Worm (Caenorhabditis elegans) whole organism, L4 larva: ENCODE data around the gene ehn-3.

ENCODE experiments used
- F10B5.3 ChIP-seq: sonication (generic microtip); optimal IDR thresholded peaks from 2 replicates; lab custom pipeline; 2016; ENCODE audit warnings: mild to moderate bottlenecking, missing genetic modification characterization, missing compliant biosample characterization
- F26F4.8 ChIP-seq: fragments of 200-800 bp; sonication (Bioruptor generic); conservative IDR thresholded peaks from 2 replicates; pipeline ENCODE4 v1.3.6; 2022; ENCODE audit warnings: missing genetic modification characterization, missing compliant biosample characterization
- F37D6.2 ChIP-seq: sonication (generic microtip); optimal IDR thresholded peaks from 2 replicates; lab custom pipeline; 2016; ENCODE audit warnings: mild to moderate bottlenecking, missing genetic modification characterization, missing compliant biosample characterization
- F44E2.7 ChIP-seq: fragments of 200-800 bp; sonication (Bioruptor generic); IDR thresholded peaks from 2 replicates; pipeline ENCODE4 v2.1.2; 2022; ENCODE audit warnings: missing genetic modification characterization, missing compliant biosample characterization
- ceh-28 ChIP-seq: fragments of 150-350 bp; optimal IDR thresholded peaks from 2 replicates; lab custom pipeline; 2014; ENCODE audit warnings: missing biosample characterization, missing genetic modification reagents, missing genetic modification characterization
- ceh-82 ChIP-seq: sonication (generic microtip); optimal IDR thresholded peaks from 2 replicates; lab custom pipeline; 2017; ENCODE audit warnings: missing biosample characterization, missing genetic modification characterization
- ctbp-1 ChIP-seq: fragments of 200-800 bp; sonication (Bioruptor generic); IDR thresholded peaks from 2 replicates; pipeline ENCODE4 v1.3.6; 2022; ENCODE audit warnings: missing genetic modification reagents, missing genetic modification characterization, missing compliant biosample characterization
- daf-16 ChIP-seq, 3 experiments: sonication (generic microtip); optimal IDR thresholded peaks; 2 replicates each; lab custom pipeline; 2016 to 2017; ENCODE audit warnings: missing genetic modification characterization in 3 of 3, missing genetic modification reagents in 3 of 3, mild to moderate bottlenecking in 2 of 3, missing compliant biosample characterization in 2 of 3, missing biosample characterization in 1 of 3, moderate library complexity in 1 of 3
- duxl-1 ChIP-seq: sonication (generic microtip); optimal IDR thresholded peaks from 2 replicates; lab custom pipeline; 2016; ENCODE audit warnings: mild to moderate bottlenecking, missing genetic modification characterization, moderate library complexity, missing compliant biosample characterization; ENCODE audit not compliant: poor library complexity
- dve-1 ChIP-seq: sonication (generic microtip); optimal IDR thresholded peaks from 2 replicates; lab custom pipeline; 2017; ENCODE audit warnings: antibody characterized with exemption, mild to moderate bottlenecking, missing genetic modification characterization, missing compliant biosample characterization; ENCODE audit not compliant: insufficient read depth
- egl-27 ChIP-seq: sonication (generic microtip); optimal IDR thresholded peaks from 3 replicates; lab custom pipeline; 2017; ENCODE audit warnings: missing biosample characterization, missing genetic modification reagents, missing genetic modification characterization
- egl-43 ChIP-seq: fragments of 200-800 bp; sonication (Bioruptor generic); IDR thresholded peaks from 2 replicates; pipeline ENCODE4 v1.3.6; 2022; ENCODE audit warnings: missing genetic modification reagents, missing genetic modification characterization, missing compliant biosample characterization
- fos-1 ChIP-seq: fragments of 150-350 bp; optimal IDR thresholded peaks from 2 replicates; lab custom pipeline; 2014; ENCODE audit warnings: missing biosample characterization, missing genetic modification characterization
- hlh-11 ChIP-seq: fragments of 200-800 bp; sonication (Bioruptor generic); optimal IDR thresholded peaks from 2 replicates; lab custom pipeline; 2018; ENCODE audit warnings: mild to moderate bottlenecking, missing genetic modification characterization, missing compliant biosample characterization
- hmg-1.1 ChIP-seq: fragments of 200-800 bp; sonication (Bioruptor generic); IDR thresholded peaks from 2 replicates; pipeline ENCODE4 v1.3.6; 2022; ENCODE audit warnings: missing genetic modification reagents, missing genetic modification characterization, missing compliant biosample characterization
- lin-13 ChIP-seq: fragments of 150-350 bp; optimal IDR thresholded peaks from 2 replicates; lab custom pipeline; 2014; ENCODE audit warnings: missing biosample characterization, missing genetic modification reagents, missing genetic modification characterization
- lin-29 ChIP-seq: fragments of 200-800 bp; sonication (Bioruptor generic); IDR thresholded peaks from 2 replicates; pipeline ENCODE4 v1.3.6; 2022; ENCODE audit warnings: missing genetic modification reagents, missing genetic modification characterization, missing compliant biosample characterization
- lin-38 ChIP-seq: fragments of 200-800 bp; sonication (Bioruptor generic); IDR thresholded peaks from 2 replicates; pipeline ENCODE4 v1.3.6; 2022; ENCODE audit warnings: missing genetic modification reagents, missing genetic modification characterization, missing compliant biosample characterization
- lin-39 ChIP-seq: fragments of 150-350 bp; optimal IDR thresholded peaks from 2 replicates; lab custom pipeline; 2014; ENCODE audit warnings: missing biosample characterization, missing genetic modification reagents, missing genetic modification characterization
- madf-9 ChIP-seq: fragments of 200-800 bp; sonication (Bioruptor generic); conservative IDR thresholded peaks from 2 replicates; pipeline ENCODE4 v1.3.6; 2022; ENCODE audit warnings: missing genetic modification reagents, missing genetic modification characterization, missing compliant biosample characterization
- mdt-29 ChIP-seq: fragments of 200-800 bp; sonication (Bioruptor generic); IDR thresholded peaks from 2 replicates; pipeline ENCODE4 v1.3.6; 2022; ENCODE audit warnings: missing genetic modification reagents, missing genetic modification characterization, missing compliant biosample characterization
- mep-1 ChIP-seq: fragments of 150-350 bp; sonication (generic microtip); optimal IDR thresholded peaks from 3 replicates; lab custom pipeline; 2014; ENCODE audit warnings: missing biosample characterization, missing genetic modification characterization
- mes-2 ChIP-seq: sonication (generic microtip); optimal IDR thresholded peaks from 2 replicates; lab custom pipeline; 2016; ENCODE audit warnings: missing genotype, mild to moderate bottlenecking, missing genetic modification characterization, missing compliant biosample characterization; ENCODE audit not compliant: poor library complexity, severe bottlenecking
- mxl-2 ChIP-seq: fragments of 200-800 bp; sonication (Bioruptor generic); conservative IDR thresholded peaks from 2 replicates; pipeline ENCODE4 v1.3.6; 2022; ENCODE audit warnings: missing genetic modification reagents, missing genetic modification characterization, missing compliant biosample characterization
- mxl-3 ChIP-seq: fragments of 200-800 bp; sonication (Bioruptor generic); optimal IDR thresholded peaks from 2 replicates; lab custom pipeline; 2018; ENCODE audit warnings: mild to moderate bottlenecking, missing genetic modification characterization, missing compliant biosample characterization
- nhr-102 ChIP-seq: sonication (generic microtip); optimal IDR thresholded peaks from 2 replicates; lab custom pipeline; 2016; ENCODE audit warnings: mild to moderate bottlenecking, missing genetic modification characterization, moderate library complexity, missing compliant biosample characterization
- nhr-11 ChIP-seq: fragments of 150-350 bp; optimal IDR thresholded peaks from 2 replicates; lab custom pipeline; 2014; ENCODE audit warnings: missing biosample characterization, missing genetic modification characterization
- nhr-237 ChIP-seq: sonication (generic microtip); optimal IDR thresholded peaks from 2 replicates; lab custom pipeline; 2017; ENCODE audit warnings: missing biosample characterization, missing genetic modification characterization
- nhr-25 ChIP-seq: sonication (generic microtip); optimal IDR thresholded peaks from 2 replicates; lab custom pipeline; 2017; ENCODE audit warnings: missing genetic modification characterization, mild to moderate bottlenecking, missing compliant biosample characterization, antibody characterized with exemption, moderate library complexity, borderline replicate concordance; ENCODE audit not compliant: insufficient read depth
- nhr-41 ChIP-seq: fragments of 200-800 bp; sonication (Bioruptor generic); IDR thresholded peaks from 2 replicates; pipeline ENCODE4 v1.3.6; 2022; ENCODE audit warnings: missing genetic modification reagents, missing genetic modification characterization, missing compliant biosample characterization
- nhr-42 ChIP-seq: fragments of 200-800 bp; sonication (Bioruptor generic); IDR thresholded peaks from 2 replicates; pipeline ENCODE4 v1.3.6; 2022; ENCODE audit warnings: missing genetic modification characterization, missing compliant biosample characterization
- nhr-6 ChIP-seq: fragments of 150-350 bp; optimal IDR thresholded peaks from 2 replicates; lab custom pipeline; 2014; ENCODE audit warnings: missing biosample characterization, missing genetic modification characterization
- nhr-77 ChIP-seq: fragments of 150-350 bp; optimal IDR thresholded peaks from 2 replicates; lab custom pipeline; 2014; ENCODE audit warnings: missing biosample characterization, missing genetic modification characterization
- php-3 ChIP-seq: fragments of 200-800 bp; sonication (Bioruptor generic); IDR thresholded peaks from 2 replicates; pipeline ENCODE4 v1.3.6; 2022; ENCODE audit warnings: missing genetic modification reagents, missing genetic modification characterization, missing compliant biosample characterization
- rbr-2 ChIP-seq: sonication (generic microtip); optimal IDR thresholded peaks from 2 replicates; lab custom pipeline; 2016; ENCODE audit warnings: missing genotype, missing genetic modification characterization, missing compliant biosample characterization
- set-16 ChIP-seq: fragments of 200-800 bp; sonication (Bioruptor generic); IDR thresholded peaks from 2 replicates; pipeline ENCODE4 v1.3.6; 2022; ENCODE audit warnings: missing genetic modification reagents, missing genetic modification characterization, missing compliant biosample characterization
- snpc-1.2 ChIP-seq: fragments of 200-800 bp; sonication (Bioruptor generic); IDR thresholded peaks from 2 replicates; pipeline ENCODE4 v1.3.6; 2022; ENCODE audit warnings: missing genetic modification reagents, missing genetic modification characterization, missing compliant biosample characterization
- spr-1 ChIP-seq: sonication (generic microtip); optimal IDR thresholded peaks from 2 replicates; lab custom pipeline; 2016; ENCODE audit warnings: mild to moderate bottlenecking, missing genetic modification characterization, missing compliant biosample characterization
- tag-97 ChIP-seq: fragments of 200-800 bp; sonication (Bioruptor generic); IDR thresholded peaks from 2 replicates; pipeline ENCODE4 v1.3.6; 2022; ENCODE audit warnings: missing genetic modification characterization, missing compliant biosample characterization
- unc-62 ChIP-seq, 3 experiments: fragments of 150-350 bp in 1 of 3; sonication (generic microtip); optimal IDR thresholded peaks in 2 of 3; peaks in 1 of 3; 1 replicate in 1 of 3; 2 replicates in 2 of 3; lab custom pipeline; 2014 to 2017; ENCODE audit warnings: missing biosample characterization in 3 of 3, missing genetic modification characterization in 3 of 3, missing genetic modification reagents in 3 of 3, missing genotype in 1 of 3
- zag-1 ChIP-seq: fragments of 150-350 bp; optimal IDR thresholded peaks from 2 replicates; lab custom pipeline; 2014; ENCODE audit warnings: missing biosample characterization, missing genetic modification characterization
- ztf-7 ChIP-seq: fragments of 150-350 bp; optimal IDR thresholded peaks from 2 replicates; lab custom pipeline; 2014; ENCODE audit warnings: missing biosample characterization, missing genetic modification characterization

Gene ehn-3

ce11 chrIV:5400609-5401008 is 18.4 kb downstream of the ehn-3 start, which contains the start of gene ZK616.1:
TSS of gene ZK616.1 (plus strand) at chrIV:5400909.
- TF ChIP-seq set-16 (GFP tag; lab: Robert Waterston, UW), result no peak
- TF ChIP-seq unc-62 (GFP tag; optimal IDR thresholded peaks at IDR 0.05 in 1 of 2; lab: Kevin White, UChicago), result peak in 1 of 2 experiments; percentile 16
- no peak for TF ChIP-seq unc-62 (tag; optimal IDR thresholded peaks at IDR 0.05; lab: Kevin White, UChicago)

DNA sequence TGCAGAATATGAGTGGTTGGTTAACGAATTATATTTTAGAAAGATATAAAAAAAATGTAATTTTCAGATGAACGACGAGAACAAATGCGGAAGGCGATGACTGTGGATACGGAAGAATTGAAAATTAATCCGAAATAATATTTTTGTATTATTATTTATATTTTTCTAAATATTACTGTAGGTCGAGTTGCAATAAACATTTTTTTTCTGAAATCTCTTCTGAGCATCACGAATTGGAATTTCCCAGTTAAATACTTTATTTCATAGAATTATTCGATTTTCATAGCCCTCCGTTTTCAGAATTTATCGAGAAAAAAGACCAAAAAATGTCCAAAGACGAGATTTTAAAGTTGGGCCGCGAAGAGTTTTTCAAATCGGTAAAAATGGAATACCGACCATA is 21.5 kb downstream of the ehn-3 start, which contains the start of gene ZK616.2:
Gene ZK616.2 (plus strand): TSS at position 301 of the 400 bp plus-strand sequence.
- TF ChIP-seq mxl-2 (GFP tag; lab: Robert Waterston, UW), result no peak
- TF ChIP-seq lin-13 (GFP tag; lab: Kevin White, UChicago), result no peak
- no peak for TF ChIP-seq lin-39 (tag; lab: Kevin White, UChicago)
- no peak for TF ChIP-seq ceh-82
- no peak for TF ChIP-seq fos-1 (tag; lab: Kevin White, UChicago)

DNA sequence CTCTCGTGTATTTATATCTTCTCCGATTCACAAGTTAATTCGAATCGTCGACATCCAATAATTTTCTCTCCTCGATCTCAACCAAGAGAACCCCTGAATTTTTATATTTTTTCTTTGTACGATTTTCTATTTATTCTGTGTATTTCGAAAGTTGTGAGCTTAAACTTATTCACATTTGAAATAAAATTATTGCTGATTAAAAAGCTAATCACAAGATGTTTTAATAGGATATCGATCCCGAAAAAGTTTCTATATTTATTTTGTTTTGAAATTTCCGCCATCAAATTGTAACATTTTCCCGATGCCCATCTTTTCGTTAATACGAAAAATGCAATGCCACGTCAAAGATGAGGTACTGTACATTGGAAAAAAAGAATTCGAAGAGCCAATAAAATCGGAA is 22.3 kb downstream of the ehn-3 start, which contains the start of gene ZK616.3:
Gene ZK616.3 (plus strand): TSS at position 301 of the 400 bp plus-strand sequence.
- TF ChIP-seq F26F4.8 (GFP tag; lab: Robert Waterston, UW), result no peak
- TF ChIP-seq, all 104 proteins: peak for 0

ce11 chrIV:5394687-5395086 is 24.3 kb downstream of the ehn-3 start, which contains the start of the genes perm-3 and swsn-6:
TSS of gene perm-3 (minus strand) at chrIV:5394804.
TSS of gene swsn-6 (plus strand) at chrIV:5395033.
- TF ChIP-seq duxl-1 (tag; lab: Kevin White, UChicago) (peak; percentile 52), nhr-237 (tag; lab: Kevin White, UChicago) (no peak), hlh-11 (tag; lab: Kevin White, UChicago) (peak; percentile 63), nhr-25 (tag; lab: Kevin White, UChicago) (no peak), hmg-1.1 (GFP tag; lab: Robert Waterston, UW) (peak; percentile 68), mes-2 (tag; lab: Kevin White, UChicago) (peak; percentile 90), mxl-3 (no peak), egl-27 (tag; lab: Kevin White, UChicago) (no peak), nhr-6 (peak; percentile 37), nhr-77 (tag; lab: Kevin White, UChicago) (peak; percentile 42), ceh-28 (tag; lab: Kevin White, UChicago) (peak; percentile 44), lin-13 (GFP tag; lab: Kevin White, UChicago) (peak; percentile 63), lin-39 (tag; lab: Kevin White, UChicago) (no peak), mep-1 (tag; lab: Kevin White, UChicago) (peak; percentile 78), nhr-42 (no peak), lin-29 (GFP tag; lab: Robert Waterston, UW) (no peak), ctbp-1 (GFP tag; lab: Robert Waterston, UW) (no peak), mdt-29 (GFP tag; lab: Robert Waterston, UW) (no peak), F10B5.3 (tag; lab: Kevin White, UChicago) (peak; percentile 47), nhr-11 (tag; lab: Kevin White, UChicago) (peak; percentile 19), madf-9 (GFP tag; lab: Robert Waterston, UW) (0 out of 2 replicates have a peak, but pooled peaks have one; percentile 36), zag-1 (tag; lab: Kevin White, UChicago) (no peak), lin-38 (GFP tag; lab: Robert Waterston, UW) (peak; percentile 84), tag-97 (GFP tag; lab: Robert Waterston, UW) (no peak), php-3 (0 out of 2 replicates have a peak, but pooled peaks have one; percentile 45), nhr-41 (no peak), egl-43 (GFP tag; lab: Robert Waterston, UW) (no peak), rbr-2 (tag; lab: Kevin White, UChicago) (peak; percentile 78), F44E2.7 (GFP tag; lab: Robert Waterston, UW) (no peak), ztf-7 (tag; lab: Kevin White, UChicago) (peak; percentile 64), snpc-1.2 (GFP tag; lab: Robert Waterston, UW) (peak; percentile 82), nhr-102 (tag; lab: Kevin White, UChicago) (peak; percentile 76), daf-16 (GFP tag; optimal IDR thresholded peaks at IDR 0.05; lab: Kevin White, UChicago) (peak in 1 of 2 experiments; percentile 27), daf-16 (tag; optimal IDR thresholded peaks at IDR 0.05; lab: Kevin White, UChicago) (peak; percentile 44), dve-1 (tag; lab: Kevin White, UChicago) (peak; percentile 62), spr-1 (peak; percentile 35), F37D6.2 (tag; lab: Kevin White, UChicago) (peak; percentile 70)
